Worm (Caenorhabditis elegans) whole organism, L4 larva: Measurements from ENCODE around the gene F26A1.1.

Experiments used
- F37D6.2 ChIP-seq: sonication (generic microtip); optimal IDR thresholded peaks from 2 replicates; lab custom pipeline; 2016; ENCODE audit warnings: mild to moderate bottlenecking, missing genetic modification characterization, missing compliant biosample characterization
- R02D3.7 ChIP-seq: fragments of 150-350 bp; sonication (generic microtip); optimal IDR thresholded peaks from 3 replicates; lab custom pipeline; 2014; ENCODE audit warnings: missing biosample characterization, missing genetic modification characterization
- Y105C5A.15 ChIP-seq: fragments of 200-800 bp; sonication (Bioruptor generic); IDR thresholded peaks from 2 replicates; pipeline ENCODE4 v1.3.6; 2022; ENCODE audit warnings: missing genetic modification characterization, missing compliant biosample characterization
- ZK337.2 ChIP-seq: fragments of 200-800 bp; sonication (Bioruptor generic); IDR thresholded peaks from 2 replicates; pipeline ENCODE4 v1.3.6; 2022; ENCODE audit warnings: missing genetic modification reagents, missing genetic modification characterization, missing compliant biosample characterization
- arid-1 ChIP-seq: fragments of 200-800 bp; sonication (Bioruptor generic); conservative IDR thresholded peaks from 2 replicates; pipeline ENCODE4 v1.3.6; 2022; ENCODE audit warnings: missing genetic modification reagents, missing genetic modification characterization, missing compliant biosample characterization
- ceh-20 ChIP-seq: fragments of 200-800 bp; sonication (Bioruptor generic); IDR thresholded peaks from 2 replicates; pipeline ENCODE4 v1.3.6; 2022; ENCODE audit warnings: missing genetic modification reagents, missing genetic modification characterization, missing compliant biosample characterization
- ceh-82 ChIP-seq: sonication (generic microtip); optimal IDR thresholded peaks from 2 replicates; lab custom pipeline; 2017; ENCODE audit warnings: missing biosample characterization, missing genetic modification characterization
- ctbp-1 ChIP-seq: fragments of 200-800 bp; sonication (Bioruptor generic); IDR thresholded peaks from 2 replicates; pipeline ENCODE4 v1.3.6; 2022; ENCODE audit warnings: missing genetic modification reagents, missing genetic modification characterization, missing compliant biosample characterization
- daf-12 ChIP-seq: fragments of 150-350 bp; optimal IDR thresholded peaks from 2 replicates; lab custom pipeline; 2014; ENCODE audit warnings: missing biosample characterization, missing genetic modification reagents, missing genetic modification characterization
- daf-19 ChIP-seq: fragments of 200-800 bp; sonication (Bioruptor generic); conservative IDR thresholded peaks from 2 replicates; pipeline ENCODE4 v1.3.6; 2022; ENCODE audit warnings: missing genetic modification characterization, missing compliant biosample characterization
- daf-8 ChIP-seq: fragments of 200-800 bp; sonication (Bioruptor generic); IDR thresholded peaks from 2 replicates; pipeline ENCODE4 v1.3.6; 2022; ENCODE audit warnings: missing genetic modification characterization, missing compliant biosample characterization
- duxl-1 ChIP-seq: sonication (generic microtip); optimal IDR thresholded peaks from 2 replicates; lab custom pipeline; 2016; ENCODE audit warnings: mild to moderate bottlenecking, missing genetic modification characterization, moderate library complexity, missing compliant biosample characterization; ENCODE audit not compliant: poor library complexity
- dve-1 ChIP-seq: sonication (generic microtip); optimal IDR thresholded peaks from 2 replicates; lab custom pipeline; 2017; ENCODE audit warnings: antibody characterized with exemption, mild to moderate bottlenecking, missing genetic modification characterization, missing compliant biosample characterization; ENCODE audit not compliant: insufficient read depth
- egl-27 ChIP-seq: sonication (generic microtip); optimal IDR thresholded peaks from 3 replicates; lab custom pipeline; 2017; ENCODE audit warnings: missing biosample characterization, missing genetic modification reagents, missing genetic modification characterization
- egl-43 ChIP-seq: fragments of 200-800 bp; sonication (Bioruptor generic); IDR thresholded peaks from 2 replicates; pipeline ENCODE4 v1.3.6; 2022; ENCODE audit warnings: missing genetic modification reagents, missing genetic modification characterization, missing compliant biosample characterization
- fkh-10 ChIP-seq: fragments of 150-350 bp; optimal IDR thresholded peaks from 2 replicates; lab custom pipeline; 2014; ENCODE audit warnings: missing biosample characterization, missing genetic modification reagents, missing genetic modification characterization
- hif-1 ChIP-seq, 2 experiments: sonication (generic microtip); optimal IDR thresholded peaks; 2 replicates each; lab custom pipeline; 2016 to 2017; ENCODE audit warnings: missing compliant biosample characterization in 2 of 2, missing genetic modification characterization in 2 of 2, missing genetic modification reagents in 2 of 2, missing genotype in 2 of 2, mild to moderate bottlenecking in 1 of 2
- jun-1 ChIP-seq: fragments of 150-350 bp; optimal IDR thresholded peaks from 2 replicates; lab custom pipeline; 2014; ENCODE audit warnings: missing biosample characterization, missing genetic modification reagents, missing genetic modification characterization
- lin-13 ChIP-seq: fragments of 150-350 bp; optimal IDR thresholded peaks from 2 replicates; lab custom pipeline; 2014; ENCODE audit warnings: missing biosample characterization, missing genetic modification reagents, missing genetic modification characterization
- lir-3 ChIP-seq: sonication (generic microtip); optimal IDR thresholded peaks from 2 replicates; lab custom pipeline; 2016; ENCODE audit warnings: mild to moderate bottlenecking, missing genetic modification characterization, missing compliant biosample characterization
- lsy-2 ChIP-seq, 2 experiments: fragments of 150-350 bp in 1 of 2; sonication (generic microtip) in 1 of 2; optimal IDR thresholded peaks; 2 replicates each; lab custom pipeline; 2014 to 2017; ENCODE audit warnings: missing biosample characterization in 2 of 2, missing genetic modification characterization in 2 of 2
- madf-5 ChIP-seq, 2 experiments: fragments of 200-800 bp; sonication (Bioruptor generic); IDR thresholded peaks; 2 replicates each; pipeline ENCODE4 v1.3.6; 2022; ENCODE audit warnings: missing compliant biosample characterization in 2 of 2, missing genetic modification characterization in 2 of 2
- mes-2 ChIP-seq: sonication (generic microtip); optimal IDR thresholded peaks from 2 replicates; lab custom pipeline; 2016; ENCODE audit warnings: missing genotype, mild to moderate bottlenecking, missing genetic modification characterization, missing compliant biosample characterization; ENCODE audit not compliant: poor library complexity, severe bottlenecking
- mxl-3 ChIP-seq: fragments of 200-800 bp; sonication (Bioruptor generic); optimal IDR thresholded peaks from 2 replicates; lab custom pipeline; 2018; ENCODE audit warnings: mild to moderate bottlenecking, missing genetic modification characterization, missing compliant biosample characterization
- nhr-42 ChIP-seq: fragments of 200-800 bp; sonication (Bioruptor generic); IDR thresholded peaks from 2 replicates; pipeline ENCODE4 v1.3.6; 2022; ENCODE audit warnings: missing genetic modification characterization, missing compliant biosample characterization
- nhr-48 ChIP-seq: sonication (generic microtip); optimal IDR thresholded peaks from 2 replicates; lab custom pipeline; 2016; ENCODE audit warnings: mild to moderate bottlenecking, missing genetic modification characterization, missing compliant biosample characterization
- nhr-77 ChIP-seq: fragments of 150-350 bp; optimal IDR thresholded peaks from 2 replicates; lab custom pipeline; 2014; ENCODE audit warnings: missing biosample characterization, missing genetic modification characterization
- pqm-1 ChIP-seq: sonication (generic microtip); optimal IDR thresholded peaks from 2 replicates; lab custom pipeline; 2017; ENCODE audit warnings: missing biosample characterization, missing genetic modification characterization
- rbr-2 ChIP-seq: sonication (generic microtip); optimal IDR thresholded peaks from 2 replicates; lab custom pipeline; 2016; ENCODE audit warnings: missing genotype, missing genetic modification characterization, missing compliant biosample characterization
- sdz-12 ChIP-seq: fragments of 200-800 bp; sonication (Bioruptor generic); optimal IDR thresholded peaks from 2 replicates; lab custom pipeline; 2018; ENCODE audit warnings: mild to moderate bottlenecking, missing genetic modification characterization, missing compliant biosample characterization
- skn-1 ChIP-seq: fragments of 150-350 bp; optimal IDR thresholded peaks from 2 replicates; lab custom pipeline; 2014; ENCODE audit warnings: missing biosample characterization, missing genetic modification characterization
- snpc-1.2 ChIP-seq: fragments of 200-800 bp; sonication (Bioruptor generic); IDR thresholded peaks from 2 replicates; pipeline ENCODE4 v1.3.6; 2022; ENCODE audit warnings: missing genetic modification reagents, missing genetic modification characterization, missing compliant biosample characterization
- snpc-4 ChIP-seq: fragments of 150-350 bp; optimal IDR thresholded peaks from 2 replicates; lab custom pipeline; 2014; ENCODE audit warnings: missing biosample characterization, missing genetic modification characterization
- tag-97 ChIP-seq: fragments of 200-800 bp; sonication (Bioruptor generic); IDR thresholded peaks from 2 replicates; pipeline ENCODE4 v1.3.6; 2022; ENCODE audit warnings: missing genetic modification characterization, missing compliant biosample characterization
- tra-1 ChIP-seq: fragments of 200-800 bp; sonication (Bioruptor generic); IDR thresholded peaks from 2 replicates; pipeline ENCODE4 v1.3.6; 2022; ENCODE audit warnings: missing genetic modification reagents, missing genetic modification characterization, missing compliant biosample characterization
- unc-130 ChIP-seq: sonication (generic microtip); optimal IDR thresholded peaks from 2 replicates; lab custom pipeline; 2016; ENCODE audit warnings: missing genetic modification reagents, missing genetic modification characterization, missing compliant biosample characterization
- zfp-3 ChIP-seq: fragments of 200-800 bp; sonication (Bioruptor generic); conservative IDR thresholded peaks from 2 replicates; pipeline ENCODE4 v1.3.6; 2022; ENCODE audit warnings: missing genetic modification reagents, missing genetic modification characterization, missing compliant biosample characterization
- zip-11 ChIP-seq: fragments of 200-800 bp; sonication (Bioruptor generic); IDR thresholded peaks from 2 replicates; pipeline ENCODE4 v1.3.6; 2022; ENCODE audit warnings: missing genetic modification characterization, missing compliant biosample characterization

Gene F26A1.1

ce11 chrIII:4819843-4820242 lies 30.5 kb upstream of the F26A1.1 start, which contains the start of gene F26A1.7:
Gene F26A1.7 (minus strand): TSS chrIII:4819943.
- no peak for TF ChIP-seq lin-13 (GFP tag; lab: Kevin White, UChicago)
- TF ChIP-seq zip-11 (GFP tag; lab: Robert Waterston, UW) = no peak
- no peak for TF ChIP-seq nhr-48 (tag; lab: Kevin White, UChicago)
- no peak for TF ChIP-seq skn-1 (tag; lab: Kevin White, UChicago)
- TF ChIP-seq tra-1 (GFP tag; lab: Robert Waterston, UW) = no peak
- TF ChIP-seq ceh-82 = no peak
- TF ChIP-seq ZK337.2 = no peak
- no peak for TF ChIP-seq daf-12
- TF ChIP-seq R02D3.7 (tag; lab: Kevin White, UChicago) = no peak
- no peak for TF ChIP-seq mxl-3
- TF ChIP-seq pqm-1 (tag; lab: Kevin White, UChicago) = no peak
- TF ChIP-seq hif-1 (tag; optimal IDR thresholded peaks at IDR 0.05; lab: Kevin White, UChicago) = no peak
- no peak for TF ChIP-seq madf-5 (GFP tag; IDR thresholded peaks at IDR 0.05; lab: Robert Waterston, UW)
- no peak for TF ChIP-seq snpc-4 (tag; lab: Kevin White, UChicago)
- no peak for TF ChIP-seq snpc-1.2
- no peak for TF ChIP-seq nhr-77 (tag; lab: Kevin White, UChicago)
- no peak for TF ChIP-seq unc-130
- TF ChIP-seq mes-2 (tag; lab: Kevin White, UChicago) = no peak
- no peak for TF ChIP-seq F37D6.2
- TF ChIP-seq zfp-3 = no peak
- TF ChIP-seq, all 104 proteins: peak for 0

- no peak for TF ChIP-seq duxl-1 (tag; lab: Kevin White, UChicago)
- no peak for TF ChIP-seq dve-1
- no peak for TF ChIP-seq egl-27 (tag; lab: Kevin White, UChicago)
- TF ChIP-seq arid-1 (GFP tag; lab: Robert Waterston, UW) = no peak
- TF ChIP-seq ceh-20 = no peak
- no peak for TF ChIP-seq daf-8 (GFP tag; lab: Robert Waterston, UW)
- no peak for TF ChIP-seq ctbp-1 (GFP tag; lab: Robert Waterston, UW)
- no peak for TF ChIP-seq nhr-42 (GFP tag; lab: Robert Waterston, UW)
- TF ChIP-seq Y105C5A.15 (GFP tag; lab: Robert Waterston, UW) = no peak
- TF ChIP-seq lsy-2 (tag; optimal IDR thresholded peaks at IDR 0.05; lab: Kevin White, UChicago) = no peak
Measured at ce11 chrIII:4822140-4822539, 28.2 kb upstream of the F26A1.1 start, which contains the start of gene F26A1.8. Gene F26A1.8 (minus strand): TSS chrIII:4822240.

- TF ChIP-seq daf-19 (GFP tag; lab: Robert Waterston, UW) = no peak
- no peak for TF ChIP-seq ZK337.2
- TF ChIP-seq fkh-10 (GFP tag; lab: Kevin White, UChicago) = no peak
- no peak for TF ChIP-seq F37D6.2
- TF ChIP-seq ceh-20 = no peak
- TF ChIP-seq egl-43 (GFP tag; lab: Robert Waterston, UW) = no peak
- TF ChIP-seq skn-1 (tag; lab: Kevin White, UChicago) = no peak
- TF ChIP-seq lir-3 (tag; lab: Kevin White, UChicago) = no peak
- TF ChIP-seq sdz-12 = no peak
- no peak for TF ChIP-seq rbr-2 (tag; lab: Kevin White, UChicago)
- no peak for TF ChIP-seq tag-97 (GFP tag; lab: Robert Waterston, UW)
- no peak for TF ChIP-seq jun-1 (tag; lab: Kevin White, UChicago)
Measured at ce11 chrIII:4826606-4827005, 23.7 kb upstream of the F26A1.1 start, which contains the start of gene F26A1.3. Gene F26A1.3 (plus strand): TSS chrIII:4826906.
